Worm (Caenorhabditis elegans): ENCODE results near the gene flp-11.

The flp-11 gene

ce11 chrX:4678029-4678428 lies at the start of gene flp-11:
TSS of gene flp-11 (minus strand) at chrX:4678129.
- TF ChIP-seq ref-1 (GFP tag; conservative IDR thresholded peaks at IDR 0.05): no peak
- no peak for TF ChIP-seq cog-1 (tag; optimal IDR thresholded peaks at IDR 0.05)
- no peak for TF ChIP-seq ztf-23 (GFP tag; IDR thresholded peaks at IDR 0.05)
- TF ChIP-seq flt-1 (GFP tag; IDR thresholded peaks at IDR 0.05): no peak

ce11 chrX:4727388-4727787 lies 49.5 kb upstream of the flp-11 start, which contains the start of gene acc-3:
TSS of gene acc-3 (minus strand) at chrX:4727488.
- no peak for TF ChIP-seq klf-2 (GFP tag; conservative IDR thresholded peaks at IDR 0.05)
- TF ChIP-seq ztf-23 (GFP tag; IDR thresholded peaks at IDR 0.05): no peak

- no peak for TF ChIP-seq klf-2 (GFP tag; conservative IDR thresholded peaks at IDR 0.05)
- TF ChIP-seq med-1 (GFP tag; optimal IDR thresholded peaks at IDR 0.05; ENCODE audit: insufficient read depth): no peak
- no peak for TF ChIP-seq flt-1 (GFP tag; IDR thresholded peaks at IDR 0.05)
- TF ChIP-seq ztf-29 (GFP tag; IDR thresholded peaks at IDR 0.05): no peak
- TF ChIP-seq cog-1 (tag; optimal IDR thresholded peaks at IDR 0.05): no peak
- no peak for TF ChIP-seq ref-1 (GFP tag; conservative IDR thresholded peaks at IDR 0.05)
Observed at ce11 chrX:4720603-4721529, 42.9 kb upstream of the flp-11 start, which contains the start of gene F55D10.4. TSS of gene F55D10.4 (minus strand) at chrX:4720653.

- TF ChIP-seq ref-1 (GFP tag; conservative IDR thresholded peaks at IDR 0.05) (no peak), tab-1 (GFP tag; IDR thresholded peaks at IDR 0.05) (no peak), cog-1 (tag; optimal IDR thresholded peaks at IDR 0.05) (no peak), klf-2 (GFP tag; conservative IDR thresholded peaks at IDR 0.05) (no peak), med-1 (GFP tag; optimal IDR thresholded peaks at IDR 0.05; ENCODE audit: insufficient read depth) (no peak), ztf-23 (GFP tag; IDR thresholded peaks at IDR 0.05) (no peak), T22C8.4 (GFP tag; IDR thresholded peaks at IDR 0.05) (no peak), flt-1 (GFP tag; IDR thresholded peaks at IDR 0.05) (no peak), ztf-29 (GFP tag; IDR thresholded peaks at IDR 0.05) (no peak)
Observed at ce11 chrX:4718114-4718513, 40.2 kb upstream of the flp-11 start.

- TF ChIP-seq cog-1 (tag; optimal IDR thresholded peaks at IDR 0.05) (no peak), tab-1 (GFP tag; IDR thresholded peaks at IDR 0.05) (0 out of 2 replicates have a peak, but pooled peaks have one; percentile 20), T22C8.4 (GFP tag; IDR thresholded peaks at IDR 0.05) (peak; percentile 39; the same call in 1 of the 2 replicates), flt-1 (GFP tag; IDR thresholded peaks at IDR 0.05) (no peak), ztf-29 (GFP tag; IDR thresholded peaks at IDR 0.05) (no peak), ref-1 (GFP tag; conservative IDR thresholded peaks at IDR 0.05) (no peak)
Observed at ce11 chrX:4715107-4715506, 37.2 kb upstream of the flp-11 start, which contains the start of gene rpl-25.1. TSS of gene rpl-25.1 (plus strand) at chrX:4715178.

- no peak for TF ChIP-seq tab-1 (GFP tag; IDR thresholded peaks at IDR 0.05)
- no peak for TF ChIP-seq ztf-29 (GFP tag; IDR thresholded peaks at IDR 0.05)
- TF ChIP-seq med-1 (GFP tag; optimal IDR thresholded peaks at IDR 0.05; ENCODE audit: insufficient read depth): no peak
- peak; percentile 83 for TF ChIP-seq cog-1 (tag; optimal IDR thresholded peaks at IDR 0.05)
- TF ChIP-seq ztf-23 (GFP tag; IDR thresholded peaks at IDR 0.05): peak; percentile 77
- no peak for TF ChIP-seq ref-1 (GFP tag; conservative IDR thresholded peaks at IDR 0.05)
- TF ChIP-seq flt-1 (GFP tag; IDR thresholded peaks at IDR 0.05): peak; percentile 72
- peak; percentile 5; the same call in 1 of the 2 replicates for TF ChIP-seq T22C8.4 (GFP tag; IDR thresholded peaks at IDR 0.05)
- TF ChIP-seq klf-2 (GFP tag; conservative IDR thresholded peaks at IDR 0.05): no peak
Observed at ce11 chrX:4711698-4712329, 33.9 kb upstream of the flp-11 start, which contains the start of the genes dnj-14 and glit-1. TSS of gene dnj-14 (minus strand) at chrX:4711748. TSS of gene glit-1 (plus strand) at chrX:4712279.

- TF ChIP-seq flt-1 (GFP tag; IDR thresholded peaks at IDR 0.05): no peak
- TF ChIP-seq cog-1 (tag; optimal IDR thresholded peaks at IDR 0.05): peak; percentile 59
Observed at ce11 chrX:4706755-4707226, 28.9 kb upstream of the flp-11 start, which contains the start of gene dhhc-10. TSS of gene dhhc-10 (plus strand) at chrX:4707176.

- no peak for TF ChIP-seq cog-1 (tag; optimal IDR thresholded peaks at IDR 0.05)
- no peak for TF ChIP-seq tab-1 (GFP tag; IDR thresholded peaks at IDR 0.05)
- no peak for TF ChIP-seq ztf-23 (GFP tag; IDR thresholded peaks at IDR 0.05)
- no peak for TF ChIP-seq med-1 (GFP tag; optimal IDR thresholded peaks at IDR 0.05; ENCODE audit: insufficient read depth)
- no peak for TF ChIP-seq ref-1 (GFP tag; conservative IDR thresholded peaks at IDR 0.05)
- TF ChIP-seq klf-2 (GFP tag; conservative IDR thresholded peaks at IDR 0.05): no peak
- TF ChIP-seq ztf-29 (GFP tag; IDR thresholded peaks at IDR 0.05): no peak
- no peak for TF ChIP-seq flt-1 (GFP tag; IDR thresholded peaks at IDR 0.05)
- TF ChIP-seq T22C8.4 (GFP tag; IDR thresholded peaks at IDR 0.05): no peak
Observed at ce11 chrX:4705666-4706065, 27.7 kb upstream of the flp-11 start.

ce11 chrX:4704877-4705276 lies 26.9 kb upstream of the flp-11 start, which contains the start of gene aqp-8:
TSS of gene aqp-8 (minus strand) at chrX:4704977.
- TF ChIP-seq klf-2 (GFP tag; conservative IDR thresholded peaks at IDR 0.05): no peak
- TF ChIP-seq ztf-23 (GFP tag; IDR thresholded peaks at IDR 0.05): no peak
- TF ChIP-seq T22C8.4 (GFP tag; IDR thresholded peaks at IDR 0.05): no peak
- no peak for TF ChIP-seq med-1 (GFP tag; optimal IDR thresholded peaks at IDR 0.05; ENCODE audit: insufficient read depth)
- no peak for TF ChIP-seq ztf-29 (GFP tag; IDR thresholded peaks at IDR 0.05)

ce11 chrX:4700083-4700482 lies 22.2 kb upstream of the flp-11 start:
- TF ChIP-seq flt-1 (GFP tag; IDR thresholded peaks at IDR 0.05) (no peak), tab-1 (GFP tag; IDR thresholded peaks at IDR 0.05) (no peak), T22C8.4 (GFP tag; IDR thresholded peaks at IDR 0.05) (no peak), ztf-23 (GFP tag; IDR thresholded peaks at IDR 0.05) (no peak), cog-1 (tag; optimal IDR thresholded peaks at IDR 0.05) (no peak), ztf-29 (GFP tag; IDR thresholded peaks at IDR 0.05) (no peak), ref-1 (GFP tag; conservative IDR thresholded peaks at IDR 0.05) (no peak), med-1 (GFP tag; optimal IDR thresholded peaks at IDR 0.05; ENCODE audit: insufficient read depth) (no peak), klf-2 (GFP tag; conservative IDR thresholded peaks at IDR 0.05) (no peak)

All from whole organism, midembryonic.